Fruit fly (Drosophila melanogaster): Measurements from ENCODE around the gene CG18547.
A peak's percentile ranks its signal among the peaks of the same experiment; 100 is the strongest.

CG18547 gene

dm6 chr3R:11948903-11949358 is 31.3 kb downstream of the CG18547 start, which contains the start of gene Cad87A (continued):
- TF ChIP-seq CG11093 (GFP tag; IDR thresholded peaks at IDR 0.05) = no peak
- no peak for TF ChIP-seq sens-2 (GFP tag; IDR thresholded peaks at IDR 0.05)
- no peak for TF ChIP-seq CG11247 (GFP tag; IDR thresholded peaks at IDR 0.05)
- TF ChIP-seq ash1 (GFP tag; optimal IDR thresholded peaks at IDR 0.05) = no peak
- no peak for TF ChIP-seq CG5953 (GFP tag; IDR thresholded peaks at IDR 0.05)
- TF ChIP-seq CHES-1-like (GFP tag; optimal IDR thresholded peaks at IDR 0.05) = peak; percentile 54
- TF ChIP-seq caup (GFP tag; optimal IDR thresholded peaks at IDR 0.05; ENCODE audit: severe bottlenecking) = peak; percentile 69
- TF ChIP-seq trh (GFP tag; optimal IDR thresholded peaks at IDR 0.05) = no peak
- TF ChIP-seq zfh1 (GFP tag; IDR thresholded peaks at IDR 0.05) = no peak
- TF ChIP-seq dan (GFP tag; IDR thresholded peaks at IDR 0.05) = no peak
- TF ChIP-seq ken (GFP tag; IDR thresholded peaks at IDR 0.05) = no peak
- no peak for TF ChIP-seq CG14860 (GFP tag; IDR thresholded peaks at IDR 0.05; ENCODE audit: partially characterized antibody)
- no peak for TF ChIP-seq CG8388 (GFP tag; optimal IDR thresholded peaks at IDR 0.05)
- no peak for TF ChIP-seq ci (GFP tag; IDR thresholded peaks at IDR 0.05)
- TF ChIP-seq HmgD (GFP tag; optimal IDR thresholded peaks at IDR 0.05) = peak; percentile 38
- TF ChIP-seq CG8290 (GFP tag; optimal IDR thresholded peaks at IDR 0.05) = no peak
- peak in 1 of 2 experiments; percentile 65 for TF ChIP-seq CG8290 (tag; optimal IDR thresholded peaks at IDR 0.05)
- no peak for TF ChIP-seq CG33557 (GFP tag; optimal IDR thresholded peaks at IDR 0.05)
- TF ChIP-seq Hr3 (GFP tag; optimal IDR thresholded peaks at IDR 0.05) = no peak
- TF ChIP-seq bsh (GFP tag; optimal IDR thresholded peaks at IDR 0.05) = no peak
- peak; percentile 15 for TF ChIP-seq maf-S (GFP tag; optimal IDR thresholded peaks at IDR 0.05)
- TF ChIP-seq CG6854 (GFP tag; optimal IDR thresholded peaks at IDR 0.05) = no peak
- no peak for TF ChIP-seq pb (GFP tag; optimal IDR thresholded peaks at IDR 0.05)
- no peak for TF ChIP-seq so (GFP tag; IDR thresholded peaks at IDR 0.05)
- no peak for TF ChIP-seq br (optimal IDR thresholded peaks at IDR 0.05)
- TF ChIP-seq vvl (GFP tag; IDR thresholded peaks at IDR 0.05) = no peak
- TF ChIP-seq Asciz (GFP tag; optimal IDR thresholded peaks at IDR 0.05) = no peak
- no peak for TF ChIP-seq croc (GFP tag; conservative IDR thresholded peaks at IDR 0.05)
- no peak for TF ChIP-seq Sry-β (GFP tag; optimal IDR thresholded peaks at IDR 0.05)
- TF ChIP-seq Dbx (GFP tag; IDR thresholded peaks at IDR 0.05) = no peak
- TF ChIP-seq stc (GFP tag; IDR thresholded peaks at IDR 0.05) = no peak
- TF ChIP-seq HLH54F (GFP tag; optimal IDR thresholded peaks at IDR 0.05) = no peak
- TF ChIP-seq Dfd (GFP tag; optimal IDR thresholded peaks at IDR 0.05) = no peak
- TF ChIP-seq salm (tag; optimal IDR thresholded peaks at IDR 0.05) = no peak
- TF ChIP-seq Bgb (GFP tag; IDR thresholded peaks at IDR 0.05; ENCODE audit: partially characterized antibody) = no peak
- TF ChIP-seq her (GFP tag; optimal IDR thresholded peaks at IDR 0.05) = peak; percentile 21
- TF ChIP-seq CG2120 (GFP tag; optimal IDR thresholded peaks at IDR 0.05) = no peak
- TF ChIP-seq lmd (GFP tag; IDR thresholded peaks at IDR 0.05) = no peak
- no peak for TF ChIP-seq gsb (GFP tag; IDR thresholded peaks at IDR 0.05)
- no peak for TF ChIP-seq sisA (GFP tag; IDR thresholded peaks at IDR 0.05)
- TF ChIP-seq Doc3 (GFP tag; IDR thresholded peaks at IDR 0.05; ENCODE audit: partially characterized antibody) = no peak
- TF ChIP-seq CG4820 (GFP tag; optimal IDR thresholded peaks at IDR 0.05) = no peak
- no peak for TF ChIP-seq ranshi (GFP tag; IDR thresholded peaks at IDR 0.05)
- peak; percentile 59 for TF ChIP-seq ATbp (GFP tag; optimal IDR thresholded peaks at IDR 0.05)
- no peak for TF ChIP-seq CG34422 (GFP tag; IDR thresholded peaks at IDR 0.05)
- no peak for TF ChIP-seq CG7839 (tag; optimal IDR thresholded peaks at IDR 0.05)
- TF ChIP-seq Scr (GFP tag; IDR thresholded peaks at IDR 0.05; ENCODE audit: partially characterized antibody) = no peak
- TF ChIP-seq dysf (GFP tag; IDR thresholded peaks at IDR 0.05) = no peak
- TF ChIP-seq Tbp (GFP tag; optimal IDR thresholded peaks at IDR 0.05) = no peak
- no peak for TF ChIP-seq CG6791 (GFP tag; IDR thresholded peaks at IDR 0.05; ENCODE audit: partially characterized antibody)
- no peak for TF ChIP-seq Aef1 (GFP tag; IDR thresholded peaks at IDR 0.05)
- no peak for TF ChIP-seq row (GFP tag; IDR thresholded peaks at IDR 0.05)
- no peak for TF ChIP-seq CG14710 (tag; optimal IDR thresholded peaks at IDR 0.05)
